Fruit fly (Drosophila melanogaster) whole organism, embryonic: Measurements from ENCODE around the gene CG17777.

Source experiments
- Abd-B ChIP-seq: fragments of 200-800 bp; sonication (Bioruptor generic); optimal IDR thresholded peaks from 2 replicates; lab custom pipeline; 2018; ENCODE audit warnings: missing biosample characterization, mild to moderate bottlenecking, missing genetic modification characterization, moderate library complexity
- CG18619 ChIP-seq: fragments of 200-800 bp; sonication (Bioruptor generic); optimal IDR thresholded peaks from 3 replicates; lab custom pipeline; 2017; ENCODE audit warnings: missing biosample characterization, mild to moderate bottlenecking, missing genetic modification characterization
- CG2120 ChIP-seq: fragments of 200-800 bp; sonication (Bioruptor generic); optimal IDR thresholded peaks from 3 replicates; lab custom pipeline; 2016; ENCODE audit warnings: missing biosample characterization, missing genetic modification characterization
- CG4360 ChIP-seq: fragments of 200-800 bp; sonication (Bioruptor generic); IDR thresholded peaks from 2 replicates; pipeline ENCODE4 v1.3.6; 2022; ENCODE audit warnings: missing biosample characterization, missing genetic modification characterization
- CG6272 ChIP-seq: fragments of 200-800 bp; sonication (Bioruptor generic); IDR thresholded peaks from 2 replicates; pipeline ENCODE4 v1.3.6; 2022; ENCODE audit warnings: missing biosample characterization, missing genetic modification characterization
- Eip74EF ChIP-seq, 2 experiments: fragments of 200-800 bp in 1 of 2; fragments of >200 bp in 1 of 2; sonication (Bioruptor generic) in 1 of 2; optimal IDR thresholded peaks; 2 replicates each; lab custom pipeline; 2017 to 2019; ENCODE audit warnings: missing biosample characterization in 2 of 2, missing genetic modification characterization in 2 of 2, mild to moderate bottlenecking in 1 of 2, moderate library complexity in 1 of 2
- caup ChIP-seq: fragments of 200-800 bp; sonication (Bioruptor generic); optimal IDR thresholded peaks from 3 replicates; lab custom pipeline; 2017; ENCODE audit warnings: missing biosample characterization, mild to moderate bottlenecking, missing genetic modification characterization, moderate library complexity; ENCODE audit not compliant: severe bottlenecking
- chm ChIP-seq: fragments of 200-800 bp; sonication (Bioruptor generic); IDR thresholded peaks from 2 replicates; pipeline ENCODE4 v1.3.6; 2022; ENCODE audit warnings: missing biosample characterization, missing genetic modification characterization
- crc ChIP-seq: fragments of 200-800 bp; sonication (Bioruptor generic); optimal IDR thresholded peaks from 2 replicates; lab custom pipeline; 2016; ENCODE audit warnings: missing biosample characterization, missing genetic modification characterization
- fd96Cb ChIP-seq: fragments of 200-800 bp; sonication (Bioruptor generic); optimal IDR thresholded peaks from 2 replicates; lab custom pipeline; 2018; ENCODE audit warnings: missing biosample characterization, mild to moderate bottlenecking, missing genetic modification characterization, moderate library complexity
- pan ChIP-seq, 4 experiments: fragments of >200 bp in 3 of 4; fragments of 200-800 bp in 1 of 4; sonication (Bioruptor generic) in 1 of 4; optimal IDR thresholded peaks in 3 of 4; IDR thresholded peaks in 1 of 4; 2 replicates each; pipeline versions ENCODE4 v1.3.6 to Lab custom; 2017 to 2022; ENCODE audit warnings: missing biosample characterization in 2 of 4, missing genetic modification characterization in 2 of 4, mixed read lengths in 1 of 4
- yki ChIP-seq: fragments of >200 bp; optimal IDR thresholded peaks from 3 replicates; lab custom pipeline; 2018

- no peak for TF ChIP-seq pan (optimal IDR thresholded peaks at IDR 0.05; lab: Kevin White, UChicago)
- no peak for TF ChIP-seq pan (GFP tag; optimal IDR thresholded peaks at IDR 0.05 in 1 of 2, IDR thresholded peaks at IDR 0.05 in 1 of 2)
- TF ChIP-seq CG18619 (GFP tag; lab: Kevin White, UChicago): no peak
- TF ChIP-seq crc (GFP tag; lab: Kevin White, UChicago): no peak
- no peak for TF ChIP-seq Eip74EF (GFP tag; optimal IDR thresholded peaks at IDR 0.05; lab: Kevin White, UChicago)
- TF ChIP-seq chm (GFP tag; lab: Robert Waterston, UW): no peak
- TF ChIP-seq yki (lab: Kevin White, UChicago): no peak
- no peak for TF ChIP-seq caup (GFP tag; lab: Kevin White, UChicago)
- no peak for TF ChIP-seq Abd-B (GFP tag; lab: Kevin White, UChicago)
- TF ChIP-seq CG2120 (GFP tag; lab: Kevin White, UChicago): no peak
- no peak for TF ChIP-seq fd96Cb (tag; lab: Kevin White, UChicago)
- TF ChIP-seq CG6272 (GFP tag; lab: Robert Waterston, UW): no peak
- TF ChIP-seq CG4360: no peak
Measured at dm6 chrX:2142275-2142934, 44.2 kb upstream of the CG17777 start.
